Worm (Caenorhabditis elegans) whole organism, young adult: Measurements from ENCODE around the gene R02F11.12.

Experiments
- B0261.1 ChIP-seq: sonication (generic microtip); optimal IDR thresholded peaks from 2 replicates; lab custom pipeline; 2016; ENCODE audit warnings: mild to moderate bottlenecking, missing genetic modification characterization, moderate library complexity, missing compliant biosample characterization
- C06A6.2 ChIP-seq: fragments of 200-800 bp; sonication (Bioruptor generic); conservative IDR thresholded peaks from 2 replicates; pipeline ENCODE4 v1.3.6; 2022; ENCODE audit warnings: missing genetic modification characterization, missing compliant biosample characterization
- C17E4.6 ChIP-seq: fragments of 200-800 bp; sonication (Bioruptor generic); IDR thresholded peaks from 2 replicates; pipeline ENCODE4 v1.3.6; 2022; ENCODE audit warnings: missing genetic modification reagents, missing genetic modification characterization, missing compliant biosample characterization
- D2030.7 ChIP-seq: fragments of 200-800 bp; sonication (Bioruptor generic); IDR thresholded peaks from 2 replicates; pipeline ENCODE4 v1.3.6; 2022; ENCODE audit warnings: missing genetic modification reagents, missing genetic modification characterization, missing compliant biosample characterization
- F22D6.2 ChIP-seq: sonication (generic microtip); optimal IDR thresholded peaks from 2 replicates; lab custom pipeline; 2016; ENCODE audit warnings: mild to moderate bottlenecking, missing genetic modification characterization, missing compliant biosample characterization
- F23B12.7 ChIP-seq: sonication (generic microtip); optimal IDR thresholded peaks from 2 replicates; lab custom pipeline; 2017; ENCODE audit warnings: missing genetic modification characterization, mild to moderate bottlenecking, missing compliant biosample characterization, antibody characterized with exemption, moderate library complexity; ENCODE audit not compliant: insufficient read depth
- F33H1.4 ChIP-seq: fragments of 200-800 bp; sonication (Bioruptor generic); IDR thresholded peaks from 2 replicates; pipeline ENCODE4 v1.3.6; 2022; ENCODE audit warnings: missing genetic modification reagents, missing genetic modification characterization, missing compliant biosample characterization
- F57A8.1 ChIP-seq: fragments of 200-800 bp; sonication (Bioruptor generic); optimal IDR thresholded peaks from 2 replicates; lab custom pipeline; 2018; ENCODE audit warnings: mild to moderate bottlenecking, missing genetic modification characterization, moderate library complexity, missing compliant biosample characterization
- T07F8.4 ChIP-seq: sonication (generic microtip); optimal IDR thresholded peaks from 2 replicates; lab custom pipeline; 2016; ENCODE audit warnings: mild to moderate bottlenecking, missing genetic modification characterization, moderate library complexity, missing compliant biosample characterization
- Y53G8AR.9 ChIP-seq: fragments of 200-800 bp; sonication (Bioruptor generic); conservative IDR thresholded peaks from 2 replicates; pipeline ENCODE4 v1.3.6; 2022; ENCODE audit warnings: missing genetic modification reagents, missing genetic modification characterization, missing compliant biosample characterization
- Y95B8A.8 ChIP-seq: fragments of 200-800 bp; sonication (Bioruptor generic); IDR thresholded peaks from 2 replicates; pipeline ENCODE4 v1.3.6; 2022; ENCODE audit warnings: missing genetic modification reagents, missing genetic modification characterization, missing compliant biosample characterization
- athp-1 ChIP-seq: sonication (generic microtip); optimal IDR thresholded peaks from 2 replicates; lab custom pipeline; 2017; ENCODE audit warnings: mild to moderate bottlenecking, missing genetic modification characterization, missing compliant biosample characterization
- attf-5 ChIP-seq: fragments of 200-800 bp; sonication (Bioruptor generic); optimal IDR thresholded peaks from 2 replicates; lab custom pipeline; 2018; ENCODE audit warnings: mild to moderate bottlenecking, missing genetic modification characterization, missing compliant biosample characterization
- cebp-2 ChIP-seq: fragments of 200-800 bp; sonication (Bioruptor generic); IDR thresholded peaks from 2 replicates; pipeline ENCODE4 v1.3.6; 2022; ENCODE audit warnings: missing genetic modification characterization, missing compliant biosample characterization
- ceh-100 ChIP-seq: fragments of 200-800 bp; sonication (Bioruptor generic); IDR thresholded peaks from 2 replicates; pipeline ENCODE4 v1.3.6; 2022; ENCODE audit warnings: missing genetic modification reagents, missing genetic modification characterization, missing compliant biosample characterization
- die-1 ChIP-seq: sonication (generic microtip); optimal IDR thresholded peaks from 2 replicates; lab custom pipeline; 2016; ENCODE audit warnings: missing genotype, mild to moderate bottlenecking, missing genetic modification characterization, missing compliant biosample characterization
- dox-1 ChIP-seq: fragments of 200-800 bp; sonication (Bioruptor generic); IDR thresholded peaks from 2 replicates; pipeline ENCODE4 v1.3.6; 2022; ENCODE audit warnings: missing genetic modification reagents, missing genetic modification characterization, missing compliant biosample characterization
- dpff-1 ChIP-seq: sonication (generic microtip); optimal IDR thresholded peaks from 2 replicates; lab custom pipeline; 2017; ENCODE audit warnings: mild to moderate bottlenecking, missing genetic modification characterization, missing compliant biosample characterization
- dpl-1 ChIP-seq: fragments of 150-350 bp; optimal IDR thresholded peaks from 2 replicates; lab custom pipeline; 2014; ENCODE audit warnings: missing biosample characterization, missing genetic modification reagents, missing genetic modification characterization
- egrh-3 ChIP-seq: fragments of 200-800 bp; sonication (Bioruptor generic); IDR thresholded peaks from 2 replicates; pipeline ENCODE4 v1.3.6; 2022; ENCODE audit warnings: missing genetic modification reagents, missing genetic modification characterization, missing compliant biosample characterization
- ekl-4 ChIP-seq: fragments of 200-800 bp; sonication (Bioruptor generic); IDR thresholded peaks from 2 replicates; pipeline ENCODE4 v1.3.6; 2022; ENCODE audit warnings: missing genetic modification reagents, missing genetic modification characterization, missing compliant biosample characterization
- hsf-1 ChIP-seq: fragments of 200-800 bp; sonication (Bioruptor generic); IDR thresholded peaks from 2 replicates; pipeline ENCODE4 v1.3.6; 2022; ENCODE audit warnings: missing genetic modification reagents, missing genetic modification characterization, missing compliant biosample characterization
- let-607 ChIP-seq, 2 experiments: fragments of 200-800 bp in 1 of 2; sonication (Bioruptor generic) in 1 of 2; sonication (generic microtip) in 1 of 2; optimal IDR thresholded peaks; 2 replicates each; lab custom pipeline; 2016 to 2018; ENCODE audit warnings: mild to moderate bottlenecking in 2 of 2, missing compliant biosample characterization in 2 of 2, missing genetic modification characterization in 2 of 2, moderate library complexity in 2 of 2, missing genotype in 1 of 2
- lin-54 ChIP-seq: fragments of 200-800 bp; sonication (Bioruptor generic); optimal IDR thresholded peaks from 2 replicates; lab custom pipeline; 2018; ENCODE audit warnings: mild to moderate bottlenecking, missing genetic modification characterization, missing compliant biosample characterization
- lir-1 ChIP-seq: fragments of 200-800 bp; sonication (Bioruptor generic); conservative IDR thresholded peaks from 2 replicates; pipeline ENCODE4 v1.3.6; 2022; ENCODE audit warnings: missing genetic modification reagents, missing genetic modification characterization, missing compliant biosample characterization
- lsl-1 ChIP-seq: fragments of 200-800 bp; sonication (Bioruptor generic); optimal IDR thresholded peaks from 2 replicates; lab custom pipeline; 2018; ENCODE audit warnings: mild to moderate bottlenecking, missing genetic modification characterization, moderate library complexity, missing compliant biosample characterization
- madf-10 ChIP-seq: sonication (generic microtip); optimal IDR thresholded peaks from 2 replicates; lab custom pipeline; 2016; ENCODE audit warnings: mild to moderate bottlenecking, missing genetic modification characterization, missing compliant biosample characterization
- madf-6 ChIP-seq: fragments of 200-800 bp; sonication (Bioruptor generic); IDR thresholded peaks from 2 replicates; pipeline ENCODE4 v1.3.6; 2022; ENCODE audit warnings: missing genetic modification reagents, missing genetic modification characterization, missing compliant biosample characterization
- madf-8 ChIP-seq: fragments of 200-800 bp; sonication (Bioruptor generic); conservative IDR thresholded peaks from 2 replicates; pipeline ENCODE4 v1.3.6; 2022; ENCODE audit warnings: missing genetic modification reagents, missing genetic modification characterization, missing compliant biosample characterization
- mcd-1 ChIP-seq: fragments of 200-800 bp; sonication (Bioruptor generic); IDR thresholded peaks from 2 replicates; pipeline ENCODE4 v1.3.6; 2022; ENCODE audit warnings: missing genetic modification reagents, missing genetic modification characterization, missing compliant biosample characterization
- nfyb-1 ChIP-seq: fragments of 200-800 bp; sonication (Bioruptor generic); IDR thresholded peaks from 2 replicates; pipeline ENCODE4 v1.3.6; 2022; ENCODE audit warnings: missing genetic modification reagents, missing genetic modification characterization, missing compliant biosample characterization
- nhr-120 ChIP-seq: fragments of 200-800 bp; sonication (Bioruptor generic); IDR thresholded peaks from 2 replicates; pipeline ENCODE4 v1.3.6; 2022; ENCODE audit warnings: missing genetic modification characterization, missing compliant biosample characterization
- nhr-179 ChIP-seq: sonication (generic microtip); optimal IDR thresholded peaks from 2 replicates; lab custom pipeline; 2016; ENCODE audit warnings: mild to moderate bottlenecking, missing genetic modification characterization, missing compliant biosample characterization
- sea-2 ChIP-seq: fragments of 200-800 bp; sonication (Bioruptor generic); IDR thresholded peaks from 2 replicates; pipeline ENCODE4 v1.3.6; 2022; ENCODE audit warnings: missing genetic modification characterization, missing compliant biosample characterization
- snpc-1.1 ChIP-seq: sonication (generic microtip); optimal IDR thresholded peaks from 2 replicates; lab custom pipeline; 2017; ENCODE audit warnings: missing genetic modification characterization, mild to moderate bottlenecking, missing compliant biosample characterization, antibody characterized with exemption, moderate library complexity, missing genotype, missing genetic modification reagents; ENCODE audit not compliant: insufficient read depth
- snpc-3.4 ChIP-seq: sonication (generic microtip); optimal IDR thresholded peaks from 2 replicates; lab custom pipeline; 2017; ENCODE audit warnings: missing genetic modification characterization, mild to moderate bottlenecking, missing compliant biosample characterization, antibody characterized with exemption, moderate library complexity, missing genotype, missing genetic modification reagents
- snpc-4 ChIP-seq, 5 experiments: fragments of 150-350 bp in 1 of 5; sonication (generic microtip) in 4 of 5; optimal IDR thresholded peaks; 2 replicates each; lab custom pipeline; 2014 to 2018; ENCODE audit warnings: missing genetic modification characterization in 5 of 5, missing biosample characterization in 3 of 5, antibody characterized with exemption in 2 of 5, mild to moderate bottlenecking in 2 of 5, missing compliant biosample characterization in 2 of 5, missing genotype in 2 of 5, moderate library complexity in 2 of 5, missing genetic modification reagents in 1 of 5
- somi-1 ChIP-seq: fragments of 200-800 bp; sonication (Bioruptor generic); optimal IDR thresholded peaks from 2 replicates; lab custom pipeline; 2018; ENCODE audit warnings: mild to moderate bottlenecking, missing genetic modification characterization, missing compliant biosample characterization
- tlf-1 ChIP-seq: fragments of 200-800 bp; sonication (Bioruptor generic); optimal IDR thresholded peaks from 2 replicates; lab custom pipeline; 2018; ENCODE audit warnings: mild to moderate bottlenecking, missing genetic modification characterization, missing compliant biosample characterization
- ztf-18 ChIP-seq: sonication (generic microtip); optimal IDR thresholded peaks from 2 replicates; lab custom pipeline; 2016; ENCODE audit warnings: missing genotype, mild to moderate bottlenecking, missing genetic modification characterization, missing compliant biosample characterization
- ztf-22 ChIP-seq: fragments of 200-800 bp; sonication (Bioruptor generic); optimal IDR thresholded peaks from 2 replicates; lab custom pipeline; 2018; ENCODE audit warnings: mild to moderate bottlenecking, missing genetic modification characterization, moderate library complexity, missing compliant biosample characterization
- ztf-25 ChIP-seq: fragments of 200-800 bp; sonication (Bioruptor generic); IDR thresholded peaks from 2 replicates; pipeline ENCODE4 v1.3.6; 2022; ENCODE audit warnings: missing genetic modification reagents, missing genetic modification characterization, missing compliant biosample characterization
- ztf-6 ChIP-seq: fragments of 200-800 bp; sonication (Bioruptor generic); IDR thresholded peaks from 2 replicates; pipeline ENCODE4 v1.3.6; 2022; ENCODE audit warnings: missing genetic modification reagents, missing genetic modification characterization, missing compliant biosample characterization

Gene R02F11.12

DNA sequence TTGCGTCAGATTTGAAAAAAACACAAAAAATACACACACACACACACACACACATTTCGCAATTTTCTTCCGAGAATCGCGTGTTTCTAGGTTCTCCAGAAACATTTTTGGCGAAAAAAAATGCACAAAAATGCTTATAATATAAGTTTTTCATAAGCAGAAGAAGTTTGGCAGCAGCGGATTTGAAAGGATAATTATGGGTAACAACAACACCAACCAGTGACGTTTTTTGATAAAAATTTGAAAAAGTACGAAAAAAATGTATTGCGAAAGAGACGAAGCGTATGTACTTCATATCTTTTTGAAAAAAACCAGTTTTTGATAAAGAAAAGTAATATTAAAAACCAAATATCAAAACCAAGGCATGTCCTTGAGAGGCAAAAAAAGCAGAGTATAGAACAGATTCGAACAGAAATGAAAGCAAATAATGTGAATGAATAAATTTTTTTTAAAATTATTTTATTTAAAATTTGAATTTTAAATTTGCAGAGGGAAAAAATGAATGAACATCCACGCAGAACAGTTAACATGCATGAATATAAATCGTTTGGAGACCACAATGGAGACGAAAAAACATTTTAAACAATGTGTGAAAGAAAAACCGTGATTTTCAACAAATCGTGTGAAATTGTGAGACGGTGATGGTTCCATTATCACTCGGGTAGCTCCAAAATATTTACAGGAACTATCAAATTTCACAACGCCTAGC, 33.4 kb downstream of the R02F11.12 start (continued):
- no peak for TF ChIP-seq sea-2 (GFP tag; lab: Robert Waterston, UW)
- TF ChIP-seq F22D6.2 (tag; lab: Kevin White, UChicago), result no peak

- peak; percentile 81 for TF ChIP-seq nfyb-1 (GFP tag; lab: Robert Waterston, UW)
- no peak for TF ChIP-seq B0261.1
- peak; percentile 77 for TF ChIP-seq mcd-1 (GFP tag; lab: Robert Waterston, UW)
- TF ChIP-seq egrh-3 (GFP tag; lab: Robert Waterston, UW), result peak; percentile 26; the same call in 1 of the 2 replicates
- peak; percentile 17 for TF ChIP-seq snpc-4 (GFP tag; optimal IDR thresholded peaks at IDR 0.05; lab: Kevin White, UChicago)
- TF ChIP-seq snpc-4 (tag; optimal IDR thresholded peaks at IDR 0.05; lab: Kevin White, UChicago), result peak; percentile 50 to 70 (median 61)
- TF ChIP-seq Y53G8AR.9 (GFP tag; lab: Robert Waterston, UW), result peak; percentile 82
- TF ChIP-seq lsl-1 (GFP tag; lab: Kevin White, UChicago), result peak; percentile 91
- no peak for TF ChIP-seq ztf-25 (GFP tag; lab: Robert Waterston, UW)
- peak; percentile 84 for TF ChIP-seq dox-1 (GFP tag; lab: Robert Waterston, UW)
- TF ChIP-seq madf-6 (GFP tag; lab: Robert Waterston, UW), result peak; percentile 91
- TF ChIP-seq ekl-4 (GFP tag; lab: Robert Waterston, UW), result 0 out of 2 replicates have a peak, but pooled peaks have one; percentile 42
- no peak for TF ChIP-seq nhr-120
- TF ChIP-seq T07F8.4, result no peak
- TF ChIP-seq let-607 (tag; optimal IDR thresholded peaks at IDR 0.05; lab: Kevin White, UChicago), result peak in 1 of 2 experiments; percentile 32
- TF ChIP-seq athp-1 (tag; lab: Kevin White, UChicago), result peak; percentile 73
- 0 out of 2 replicates have a peak, but pooled peaks have one; percentile 63 for TF ChIP-seq C17E4.6 (GFP tag; lab: Robert Waterston, UW)
- peak; percentile 56 for TF ChIP-seq madf-10
- peak; percentile 45 for TF ChIP-seq snpc-1.1
- TF ChIP-seq C06A6.2 (GFP tag; lab: Robert Waterston, UW), result peak; percentile 68; the same call in 1 of the 2 replicates
- TF ChIP-seq hsf-1 (GFP tag; lab: Robert Waterston, UW), result peak; percentile 91
- no peak for TF ChIP-seq Y95B8A.8 (GFP tag; lab: Robert Waterston, UW)
- TF ChIP-seq ceh-100 (GFP tag; lab: Robert Waterston, UW), result peak; percentile 79
- TF ChIP-seq die-1 (tag; lab: Kevin White, UChicago), result no peak
- TF ChIP-seq cebp-2, result no peak
- TF ChIP-seq D2030.7 (GFP tag; lab: Robert Waterston, UW), result peak; percentile 72
- peak; percentile 89 for TF ChIP-seq tlf-1
- no peak for TF ChIP-seq F57A8.1 (GFP tag; lab: Kevin White, UChicago)
- peak; percentile 80 for TF ChIP-seq lin-54 (GFP tag; lab: Kevin White, UChicago)
- TF ChIP-seq dpff-1, result no peak
- peak; percentile 56 for TF ChIP-seq somi-1 (GFP tag; lab: Kevin White, UChicago)
- TF ChIP-seq ztf-6 (GFP tag; lab: Robert Waterston, UW), result 0 out of 2 replicates have a peak, but pooled peaks have one; percentile 30
- TF ChIP-seq dpl-1, result peak; percentile 11
- TF ChIP-seq ztf-22, result no peak
- TF ChIP-seq lir-1 (GFP tag; lab: Robert Waterston, UW), result peak; percentile 78
- TF ChIP-seq ztf-18 (tag; lab: Kevin White, UChicago), result peak; percentile 47
- TF ChIP-seq snpc-3.4 (tag; lab: Kevin White, UChicago), result peak; percentile 59
- peak; percentile 90 for TF ChIP-seq F23B12.7 (tag; lab: Kevin White, UChicago)
- peak; percentile 75 for TF ChIP-seq attf-5 (GFP tag; lab: Kevin White, UChicago)
- peak; percentile 75 for TF ChIP-seq madf-8 (GFP tag; lab: Robert Waterston, UW)
- peak; percentile 96 for TF ChIP-seq F33H1.4 (GFP tag; lab: Robert Waterston, UW)
- TF ChIP-seq nhr-179 (tag; lab: Kevin White, UChicago), result no peak
Measured at ce11 chrV:4826710-4827380, 36.4 kb downstream of the R02F11.12 start, which contains the start of the genes hsp-6 and C37H5.5. Gene hsp-6, minus strand, starts transcription at chrV:4826760. Gene C37H5.5, plus strand, starts transcription at chrV:4827360.
